Worm (Caenorhabditis elegans) whole organism, young adult: Measurements from ENCODE around the gene swd-2.2.
A peak's percentile ranks its signal among the peaks of the same experiment; 100 is the strongest.

Experiments
- B0336.3 ChIP-seq: fragments of 200-800 bp; sonication (Bioruptor generic); IDR thresholded peaks from 2 replicates; pipeline ENCODE4 v1.3.6; 2022; ENCODE audit warnings: missing genetic modification characterization, missing compliant biosample characterization
- C06A6.2 ChIP-seq: fragments of 200-800 bp; sonication (Bioruptor generic); conservative IDR thresholded peaks from 2 replicates; pipeline ENCODE4 v1.3.6; 2022; ENCODE audit warnings: missing genetic modification characterization, missing compliant biosample characterization
- D2030.7 ChIP-seq: fragments of 200-800 bp; sonication (Bioruptor generic); IDR thresholded peaks from 2 replicates; pipeline ENCODE4 v1.3.6; 2022; ENCODE audit warnings: missing genetic modification reagents, missing genetic modification characterization, missing compliant biosample characterization
- F10E7.11 ChIP-seq: sonication (generic microtip); optimal IDR thresholded peaks from 2 replicates; lab custom pipeline; 2017; ENCODE audit warnings: mild to moderate bottlenecking, missing genetic modification characterization, moderate library complexity, missing compliant biosample characterization
- F33H1.4 ChIP-seq: fragments of 200-800 bp; sonication (Bioruptor generic); IDR thresholded peaks from 2 replicates; pipeline ENCODE4 v1.3.6; 2022; ENCODE audit warnings: missing genetic modification reagents, missing genetic modification characterization, missing compliant biosample characterization
- F49E8.2 ChIP-seq: sonication (generic microtip); optimal IDR thresholded peaks from 3 replicates; lab custom pipeline; 2017; ENCODE audit warnings: missing genetic modification characterization, mild to moderate bottlenecking, missing compliant biosample characterization, antibody characterized with exemption, moderate library complexity; ENCODE audit not compliant: insufficient read depth
- F52B5.7 ChIP-seq: sonication (generic microtip); optimal IDR thresholded peaks from 2 replicates; lab custom pipeline; 2016; ENCODE audit warnings: mild to moderate bottlenecking, missing genetic modification characterization, missing compliant biosample characterization
- T07F8.4 ChIP-seq: sonication (generic microtip); optimal IDR thresholded peaks from 2 replicates; lab custom pipeline; 2016; ENCODE audit warnings: mild to moderate bottlenecking, missing genetic modification characterization, moderate library complexity, missing compliant biosample characterization
- Y67H2A.10 ChIP-seq: fragments of 200-800 bp; sonication (Bioruptor generic); conservative IDR thresholded peaks from 2 replicates; pipeline ENCODE4 v1.3.6; 2022; ENCODE audit warnings: missing genetic modification reagents, missing genetic modification characterization, missing compliant biosample characterization
- ZK185.1 ChIP-seq: sonication (generic microtip); optimal IDR thresholded peaks from 2 replicates; lab custom pipeline; 2016; ENCODE audit warnings: mild to moderate bottlenecking, missing genetic modification characterization, missing compliant biosample characterization; ENCODE audit not compliant: poor library complexity, severe bottlenecking
- akir-1 ChIP-seq: fragments of 200-800 bp; sonication (Bioruptor generic); optimal IDR thresholded peaks from 2 replicates; lab custom pipeline; 2018; ENCODE audit warnings: mild to moderate bottlenecking, missing genetic modification characterization, moderate library complexity, missing compliant biosample characterization
- aptf-2 ChIP-seq: fragments of 200-800 bp; sonication (Bioruptor generic); conservative IDR thresholded peaks from 2 replicates; pipeline ENCODE4 v1.3.6; 2022; ENCODE audit warnings: missing genetic modification reagents, missing genetic modification characterization, missing compliant biosample characterization
- ccch-3 ChIP-seq: fragments of 200-800 bp; sonication (Bioruptor generic); optimal IDR thresholded peaks from 2 replicates; lab custom pipeline; 2018; ENCODE audit warnings: mild to moderate bottlenecking, missing genetic modification characterization, missing compliant biosample characterization
- cebp-1 ChIP-seq, 2 experiments: fragments of 200-800 bp in 1 of 2; sonication (Bioruptor generic) in 1 of 2; sonication (generic microtip) in 1 of 2; IDR thresholded peaks in 1 of 2; optimal IDR thresholded peaks in 1 of 2; 2 replicates each; pipeline versions ENCODE4 v1.3.6 to Lab custom; 2017 to 2022; ENCODE audit warnings: missing compliant biosample characterization in 2 of 2, missing genetic modification characterization in 2 of 2, mild to moderate bottlenecking in 1 of 2, missing genetic modification reagents in 1 of 2, moderate library complexity in 1 of 2
- ceh-100 ChIP-seq: fragments of 200-800 bp; sonication (Bioruptor generic); IDR thresholded peaks from 2 replicates; pipeline ENCODE4 v1.3.6; 2022; ENCODE audit warnings: missing genetic modification reagents, missing genetic modification characterization, missing compliant biosample characterization
- ceh-27 ChIP-seq: fragments of 200-800 bp; sonication (Bioruptor generic); optimal IDR thresholded peaks from 2 replicates; lab custom pipeline; 2018; ENCODE audit warnings: mild to moderate bottlenecking, missing genetic modification characterization, moderate library complexity, missing compliant biosample characterization
- ceh-58 ChIP-seq: fragments of 200-800 bp; sonication (Bioruptor generic); IDR thresholded peaks from 2 replicates; pipeline ENCODE4 v1.3.6; 2022; ENCODE audit warnings: missing genetic modification characterization, missing compliant biosample characterization
- ceh-79 ChIP-seq: sonication (generic microtip); optimal IDR thresholded peaks from 2 replicates; lab custom pipeline; 2017; ENCODE audit warnings: mild to moderate bottlenecking, missing genetic modification characterization, missing compliant biosample characterization
- egrh-3 ChIP-seq: fragments of 200-800 bp; sonication (Bioruptor generic); IDR thresholded peaks from 2 replicates; pipeline ENCODE4 v1.3.6; 2022; ENCODE audit warnings: missing genetic modification reagents, missing genetic modification characterization, missing compliant biosample characterization
- fkh-3 ChIP-seq: sonication (generic microtip); optimal IDR thresholded peaks from 2 replicates; lab custom pipeline; 2016; ENCODE audit warnings: mild to moderate bottlenecking, missing genetic modification characterization, missing compliant biosample characterization
- gei-17 ChIP-seq: fragments of 200-800 bp; sonication (Bioruptor generic); optimal IDR thresholded peaks from 2 replicates; lab custom pipeline; 2018; ENCODE audit warnings: mild to moderate bottlenecking, missing genetic modification characterization, missing compliant biosample characterization
- hrde-1 ChIP-seq: sonication (generic microtip); optimal IDR thresholded peaks from 2 replicates; lab custom pipeline; 2016; ENCODE audit warnings: missing genetic modification characterization, mild to moderate bottlenecking, missing compliant biosample characterization, moderate library complexity, missing genotype, missing genetic modification reagents, borderline replicate concordance
- hsf-1 ChIP-seq: fragments of 200-800 bp; sonication (Bioruptor generic); IDR thresholded peaks from 2 replicates; pipeline ENCODE4 v1.3.6; 2022; ENCODE audit warnings: missing genetic modification reagents, missing genetic modification characterization, missing compliant biosample characterization
- lin-40 ChIP-seq: sonication (generic microtip); optimal IDR thresholded peaks from 2 replicates; lab custom pipeline; 2016; ENCODE audit warnings: missing genetic modification characterization, mild to moderate bottlenecking, missing compliant biosample characterization, missing genotype, missing genetic modification reagents
- lin-54 ChIP-seq: fragments of 200-800 bp; sonication (Bioruptor generic); optimal IDR thresholded peaks from 2 replicates; lab custom pipeline; 2018; ENCODE audit warnings: mild to moderate bottlenecking, missing genetic modification characterization, missing compliant biosample characterization
- lir-1 ChIP-seq: fragments of 200-800 bp; sonication (Bioruptor generic); conservative IDR thresholded peaks from 2 replicates; pipeline ENCODE4 v1.3.6; 2022; ENCODE audit warnings: missing genetic modification reagents, missing genetic modification characterization, missing compliant biosample characterization
- lsl-1 ChIP-seq: fragments of 200-800 bp; sonication (Bioruptor generic); optimal IDR thresholded peaks from 2 replicates; lab custom pipeline; 2018; ENCODE audit warnings: mild to moderate bottlenecking, missing genetic modification characterization, moderate library complexity, missing compliant biosample characterization
- madf-6 ChIP-seq: fragments of 200-800 bp; sonication (Bioruptor generic); IDR thresholded peaks from 2 replicates; pipeline ENCODE4 v1.3.6; 2022; ENCODE audit warnings: missing genetic modification reagents, missing genetic modification characterization, missing compliant biosample characterization
- madf-8 ChIP-seq: fragments of 200-800 bp; sonication (Bioruptor generic); conservative IDR thresholded peaks from 2 replicates; pipeline ENCODE4 v1.3.6; 2022; ENCODE audit warnings: missing genetic modification reagents, missing genetic modification characterization, missing compliant biosample characterization
- mel-28 ChIP-seq: sonication (generic microtip); optimal IDR thresholded peaks from 2 replicates; lab custom pipeline; 2016; ENCODE audit warnings: borderline replicate concordance, mild to moderate bottlenecking, missing genetic modification characterization, missing compliant biosample characterization
- pbrm-1 ChIP-seq: fragments of 200-800 bp; sonication (Bioruptor generic); IDR thresholded peaks from 2 replicates; pipeline ENCODE4 v1.3.6; 2022; ENCODE audit warnings: missing genetic modification reagents, missing genetic modification characterization, missing compliant biosample characterization
- pha-4 ChIP-seq: fragments of 150-350 bp; sonication (generic microtip); optimal IDR thresholded peaks from 2 replicates; lab custom pipeline; 2014; ENCODE audit warnings: missing biosample characterization, missing genetic modification reagents, missing genetic modification characterization
- rec-8 ChIP-seq, 2 experiments: sonication (generic microtip); optimal IDR thresholded peaks; 2 replicates each; lab custom pipeline; 2016; ENCODE audit warnings: mild to moderate bottlenecking in 2 of 2, missing genetic modification characterization in 2 of 2, missing genetic modification reagents in 2 of 2, missing genotype in 2 of 2, missing biosample characterization in 1 of 2, missing compliant biosample characterization in 1 of 2, moderate library complexity in 1 of 2
- snpc-1.1 ChIP-seq: sonication (generic microtip); optimal IDR thresholded peaks from 2 replicates; lab custom pipeline; 2017; ENCODE audit warnings: missing genetic modification characterization, mild to moderate bottlenecking, missing compliant biosample characterization, antibody characterized with exemption, moderate library complexity, missing genotype, missing genetic modification reagents; ENCODE audit not compliant: insufficient read depth
- snpc-1.3 ChIP-seq: sonication (generic microtip); optimal IDR thresholded peaks from 2 replicates; lab custom pipeline; 2017; ENCODE audit warnings: missing genetic modification characterization, mild to moderate bottlenecking, missing compliant biosample characterization, antibody characterized with exemption, moderate library complexity, missing genotype, missing genetic modification reagents; ENCODE audit not compliant: insufficient read depth
- snpc-3.4 ChIP-seq: sonication (generic microtip); optimal IDR thresholded peaks from 2 replicates; lab custom pipeline; 2017; ENCODE audit warnings: missing genetic modification characterization, mild to moderate bottlenecking, missing compliant biosample characterization, antibody characterized with exemption, moderate library complexity, missing genotype, missing genetic modification reagents
- snpc-4 ChIP-seq, 5 experiments: fragments of 150-350 bp in 1 of 5; sonication (generic microtip) in 4 of 5; optimal IDR thresholded peaks; 2 replicates each; lab custom pipeline; 2014 to 2018; ENCODE audit warnings: missing genetic modification characterization in 5 of 5, missing biosample characterization in 3 of 5, antibody characterized with exemption in 2 of 5, mild to moderate bottlenecking in 2 of 5, missing compliant biosample characterization in 2 of 5, missing genotype in 2 of 5, moderate library complexity in 2 of 5, missing genetic modification reagents in 1 of 5
- somi-1 ChIP-seq: fragments of 200-800 bp; sonication (Bioruptor generic); optimal IDR thresholded peaks from 2 replicates; lab custom pipeline; 2018; ENCODE audit warnings: mild to moderate bottlenecking, missing genetic modification characterization, missing compliant biosample characterization
- unc-130 ChIP-seq: sonication (generic microtip); optimal IDR thresholded peaks from 2 replicates; lab custom pipeline; 2016; ENCODE audit warnings: missing genetic modification reagents, missing genetic modification characterization, missing compliant biosample characterization
- xnd-1 ChIP-seq: sonication (generic microtip); optimal IDR thresholded peaks from 2 replicates; lab custom pipeline; 2016; ENCODE audit warnings: missing genotype, missing genetic modification reagents, missing genetic modification characterization, missing compliant biosample characterization

Gene swd-2.2

DNA sequence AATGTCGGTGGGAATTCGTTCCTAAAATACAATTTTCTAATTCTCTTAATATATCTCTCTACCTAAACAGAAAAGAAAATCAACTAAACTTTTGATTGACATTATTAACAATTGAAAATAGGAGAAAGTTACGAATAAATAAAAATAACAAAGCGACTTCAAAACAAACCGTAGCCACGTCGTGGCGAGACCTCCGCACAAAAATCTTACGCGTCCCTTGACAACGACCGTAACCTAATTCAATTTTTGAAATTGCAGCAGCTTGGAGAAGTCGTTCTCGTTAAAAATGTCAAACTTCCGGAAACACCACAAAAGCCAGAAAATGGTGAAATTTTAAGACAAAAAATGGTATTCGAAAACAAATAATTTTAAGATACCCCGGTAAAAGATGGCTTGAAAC, 9.9 kb upstream of the swd-2.2 start:
- no peak for TF ChIP-seq fkh-3 (tag; lab: Kevin White, UChicago)
- peak; percentile 91 for TF ChIP-seq xnd-1 (tag; lab: Kevin White, UChicago)
- TF ChIP-seq akir-1 (GFP tag; lab: Kevin White, UChicago): no peak
- TF ChIP-seq C06A6.2 (GFP tag; lab: Robert Waterston, UW): no peak
- peak; percentile 3 for TF ChIP-seq snpc-3.4 (tag; lab: Kevin White, UChicago)
- TF ChIP-seq madf-8: peak; percentile 58
- peak; percentile 92 for TF ChIP-seq madf-6 (GFP tag; lab: Robert Waterston, UW)
- no peak for TF ChIP-seq hsf-1
- peak; percentile 39 for TF ChIP-seq F49E8.2 (tag; lab: Kevin White, UChicago)
- TF ChIP-seq lin-40 (tag; lab: Kevin White, UChicago): no peak
- TF ChIP-seq Y67H2A.10 (GFP tag; lab: Robert Waterston, UW): no peak
- TF ChIP-seq lsl-1 (GFP tag; lab: Kevin White, UChicago): peak; percentile 93
- no peak for TF ChIP-seq unc-130 (GFP tag; lab: Kevin White, UChicago)
- TF ChIP-seq D2030.7 (GFP tag; lab: Robert Waterston, UW): 0 out of 2 replicates have a peak, but pooled peaks have one; percentile 17
- TF ChIP-seq egrh-3 (GFP tag; lab: Robert Waterston, UW): no peak
- TF ChIP-seq gei-17 (GFP tag; lab: Kevin White, UChicago): no peak
- TF ChIP-seq F33H1.4 (GFP tag; lab: Robert Waterston, UW): peak; percentile 93
- TF ChIP-seq lin-54 (GFP tag; lab: Kevin White, UChicago): peak; percentile 63
- no peak for TF ChIP-seq B0336.3
- TF ChIP-seq snpc-4 (GFP tag; optimal IDR thresholded peaks at IDR 0.05; lab: Kevin White, UChicago): no peak
- TF ChIP-seq snpc-4 (tag; optimal IDR thresholded peaks at IDR 0.05; lab: Kevin White, UChicago): peak in 2 of 4 experiments; percentile 24 to 25
- no peak for TF ChIP-seq rec-8 (tag; optimal IDR thresholded peaks at IDR 0.05; lab: Kevin White, UChicago)
- no peak for TF ChIP-seq ceh-27
- TF ChIP-seq snpc-1.3 (tag; lab: Kevin White, UChicago): peak; percentile 28

DNA sequence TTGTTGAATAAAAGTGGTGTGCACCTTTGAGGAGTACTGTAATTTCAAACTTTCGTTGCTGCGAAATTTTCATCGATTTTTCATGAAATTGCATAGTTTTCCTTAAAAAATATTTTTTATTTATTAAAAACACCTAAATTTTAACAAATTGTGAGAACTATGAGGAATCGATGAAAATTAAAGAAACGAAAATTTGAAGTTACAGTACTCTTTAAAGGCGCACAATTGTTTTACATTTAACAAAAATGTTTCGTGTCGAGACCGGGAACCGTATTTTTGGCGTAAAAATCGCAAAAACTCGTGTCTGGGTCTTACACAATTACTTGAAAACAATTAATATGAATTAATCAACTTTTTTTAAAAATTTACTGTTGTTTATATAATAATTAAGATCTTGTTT, 4.0 kb upstream of the swd-2.2 start, which contains the start of gene rdl-1:
Gene rdl-1 (minus strand): TSS at position 101 of the 400 bp plus-strand sequence.
- TF ChIP-seq cebp-1 (GFP tag; IDR thresholded peaks at IDR 0.05; lab: Robert Waterston, UW) (no peak), cebp-1 (tag; optimal IDR thresholded peaks at IDR 0.05; lab: Kevin White, UChicago) (no peak), lsl-1 (GFP tag; lab: Kevin White, UChicago) (peak; percentile 38)

DNA sequence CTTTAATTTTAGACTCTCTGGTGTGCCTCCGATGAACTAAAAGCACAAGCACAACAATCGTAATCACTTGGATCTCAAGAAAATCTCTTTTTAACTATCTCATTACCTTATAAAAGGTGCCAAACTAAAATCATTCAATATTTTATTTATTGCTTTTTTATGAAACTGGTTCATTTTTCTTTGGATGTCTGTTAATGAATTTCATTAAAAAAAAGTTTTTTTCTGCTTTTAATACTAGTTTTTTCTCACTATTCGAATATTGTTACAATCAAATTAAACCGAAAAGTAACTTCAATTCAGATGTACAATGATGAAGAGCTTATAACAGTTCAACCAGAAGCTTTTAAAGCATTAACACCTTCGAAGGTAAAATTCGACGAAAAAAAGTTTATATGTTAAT, 1.5 kb downstream of the swd-2.2 start, which contains the start of gene swd-2.1:
Gene swd-2.1 (plus strand): TSS at position 301 of the 400 bp plus-strand sequence.
- TF ChIP-seq lir-1 (no peak), ceh-100 (GFP tag; lab: Robert Waterston, UW) (no peak), ZK185.1 (tag; lab: Kevin White, UChicago) (no peak)
- TF ChIP-seq, all 124 proteins: peak for 0

DNA sequence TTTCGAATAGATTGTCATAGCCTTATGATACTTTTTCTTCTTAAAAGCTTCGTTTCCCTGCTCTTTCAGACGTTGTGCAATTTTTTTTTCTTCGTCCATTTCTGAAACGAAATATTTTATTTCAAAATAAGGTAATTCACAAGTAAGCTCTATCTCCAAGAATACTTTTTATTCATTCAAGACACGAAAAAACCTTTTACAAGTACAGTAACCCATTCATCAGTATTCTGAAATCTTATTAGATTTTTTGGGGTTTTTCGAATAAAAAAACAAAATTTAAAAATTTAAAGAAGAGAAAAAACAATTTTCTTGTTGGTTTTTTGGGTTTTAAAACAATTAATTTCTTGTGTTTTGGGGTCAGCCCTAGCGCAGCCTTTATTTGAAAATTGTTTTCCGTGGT, 4.7 kb downstream of the swd-2.2 start, which contains the start of gene rpap-3:
Gene rpap-3 (minus strand): TSS at position 101 of the 400 bp plus-strand sequence.
- TF ChIP-seq xnd-1 (tag; lab: Kevin White, UChicago): no peak
- peak; percentile 30; the same call in 1 of the 2 replicates for TF ChIP-seq madf-6 (GFP tag; lab: Robert Waterston, UW)
- no peak for TF ChIP-seq somi-1 (GFP tag; lab: Kevin White, UChicago)
- no peak for TF ChIP-seq T07F8.4 (tag; lab: Kevin White, UChicago)
- TF ChIP-seq F52B5.7 (tag; lab: Kevin White, UChicago): no peak
- TF ChIP-seq ceh-79 (tag; lab: Kevin White, UChicago): no peak
- no peak for TF ChIP-seq aptf-2 (GFP tag; lab: Robert Waterston, UW)
- TF ChIP-seq cebp-1 (GFP tag; IDR thresholded peaks at IDR 0.05; lab: Robert Waterston, UW): no peak
- TF ChIP-seq cebp-1 (tag; optimal IDR thresholded peaks at IDR 0.05; lab: Kevin White, UChicago): peak; percentile 8
- TF ChIP-seq egrh-3 (GFP tag; lab: Robert Waterston, UW): no peak
- no peak for TF ChIP-seq snpc-1.1 (tag; lab: Kevin White, UChicago)
- no peak for TF ChIP-seq ceh-58 (GFP tag; lab: Robert Waterston, UW)
- TF ChIP-seq mel-28 (tag; lab: Kevin White, UChicago): no peak
- no peak for TF ChIP-seq pbrm-1 (GFP tag; lab: Robert Waterston, UW)
- no peak for TF ChIP-seq ZK185.1 (tag; lab: Kevin White, UChicago)
- TF ChIP-seq hrde-1 (tag; lab: Kevin White, UChicago): peak; percentile 8
- no peak for TF ChIP-seq F10E7.11 (tag; lab: Kevin White, UChicago)
- no peak for TF ChIP-seq pha-4 (tag; lab: Kevin White, UChicago)
- TF ChIP-seq ccch-3 (GFP tag; lab: Kevin White, UChicago): no peak
